Worm (Caenorhabditis elegans) whole organism, L4 larva: Measurements from ENCODE around the gene rop-1.

Experiments
- F37D6.2 ChIP-seq: sonication (generic microtip); optimal IDR thresholded peaks from 2 replicates; lab custom pipeline; 2016; ENCODE audit warnings: mild to moderate bottlenecking, missing genetic modification characterization, missing compliant biosample characterization
- R02D3.7 ChIP-seq: fragments of 150-350 bp; sonication (generic microtip); optimal IDR thresholded peaks from 3 replicates; lab custom pipeline; 2014; ENCODE audit warnings: missing biosample characterization, missing genetic modification characterization
- Y5F2A.4 ChIP-seq: fragments of 200-800 bp; sonication (Bioruptor generic); optimal IDR thresholded peaks from 2 replicates; lab custom pipeline; 2018; ENCODE audit warnings: mild to moderate bottlenecking, missing genetic modification characterization, missing compliant biosample characterization
- ceh-44 ChIP-seq: fragments of 200-800 bp; sonication (Bioruptor generic); IDR thresholded peaks from 2 replicates; pipeline ENCODE4 v1.3.6; 2022; ENCODE audit warnings: missing genetic modification reagents, missing genetic modification characterization, missing compliant biosample characterization
- ces-1 ChIP-seq: fragments of 150-350 bp; sonication (generic microtip); optimal IDR thresholded peaks from 4 replicates; lab custom pipeline; 2014; ENCODE audit warnings: missing biosample characterization, missing genetic modification reagents, missing genetic modification characterization
- daf-12 ChIP-seq: fragments of 150-350 bp; optimal IDR thresholded peaks from 2 replicates; lab custom pipeline; 2014; ENCODE audit warnings: missing biosample characterization, missing genetic modification reagents, missing genetic modification characterization
- daf-16 ChIP-seq, 3 experiments: sonication (generic microtip); optimal IDR thresholded peaks; 2 replicates each; lab custom pipeline; 2016 to 2017; ENCODE audit warnings: missing genetic modification characterization in 3 of 3, missing genetic modification reagents in 3 of 3, mild to moderate bottlenecking in 2 of 3, missing compliant biosample characterization in 2 of 3, missing biosample characterization in 1 of 3, moderate library complexity in 1 of 3
- daf-8 ChIP-seq: fragments of 200-800 bp; sonication (Bioruptor generic); IDR thresholded peaks from 2 replicates; pipeline ENCODE4 v1.3.6; 2022; ENCODE audit warnings: missing genetic modification characterization, missing compliant biosample characterization
- dmd-8 ChIP-seq: fragments of 200-800 bp; sonication (Bioruptor generic); IDR thresholded peaks from 2 replicates; pipeline ENCODE4 v1.3.6; 2022; ENCODE audit warnings: missing genetic modification characterization, missing compliant biosample characterization
- dmd-9 ChIP-seq: fragments of 200-800 bp; sonication (Bioruptor generic); IDR thresholded peaks from 2 replicates; pipeline ENCODE4 v1.3.6; 2022; ENCODE audit warnings: missing genetic modification reagents, missing genetic modification characterization, missing compliant biosample characterization
- dpl-1 ChIP-seq: fragments of 150-350 bp; optimal IDR thresholded peaks from 2 replicates; lab custom pipeline; 2014; ENCODE audit warnings: missing biosample characterization, missing genetic modification reagents, missing genetic modification characterization
- duxl-1 ChIP-seq: sonication (generic microtip); optimal IDR thresholded peaks from 2 replicates; lab custom pipeline; 2016; ENCODE audit warnings: mild to moderate bottlenecking, missing genetic modification characterization, moderate library complexity, missing compliant biosample characterization; ENCODE audit not compliant: poor library complexity
- dve-1 ChIP-seq: sonication (generic microtip); optimal IDR thresholded peaks from 2 replicates; lab custom pipeline; 2017; ENCODE audit warnings: antibody characterized with exemption, mild to moderate bottlenecking, missing genetic modification characterization, missing compliant biosample characterization; ENCODE audit not compliant: insufficient read depth
- fos-1 ChIP-seq: fragments of 150-350 bp; optimal IDR thresholded peaks from 2 replicates; lab custom pipeline; 2014; ENCODE audit warnings: missing biosample characterization, missing genetic modification characterization
- hif-1 ChIP-seq, 2 experiments: sonication (generic microtip); optimal IDR thresholded peaks; 2 replicates each; lab custom pipeline; 2016 to 2017; ENCODE audit warnings: missing compliant biosample characterization in 2 of 2, missing genetic modification characterization in 2 of 2, missing genetic modification reagents in 2 of 2, missing genotype in 2 of 2, mild to moderate bottlenecking in 1 of 2
- lin-1 ChIP-seq: fragments of 200-800 bp; sonication (Bioruptor generic); IDR thresholded peaks from 2 replicates; pipeline ENCODE4 v1.3.6; 2022; ENCODE audit warnings: missing genetic modification reagents, missing genetic modification characterization, missing compliant biosample characterization
- lin-13 ChIP-seq: fragments of 150-350 bp; optimal IDR thresholded peaks from 2 replicates; lab custom pipeline; 2014; ENCODE audit warnings: missing biosample characterization, missing genetic modification reagents, missing genetic modification characterization
- lin-29 ChIP-seq: fragments of 200-800 bp; sonication (Bioruptor generic); IDR thresholded peaks from 2 replicates; pipeline ENCODE4 v1.3.6; 2022; ENCODE audit warnings: missing genetic modification reagents, missing genetic modification characterization, missing compliant biosample characterization
- lir-3 ChIP-seq: sonication (generic microtip); optimal IDR thresholded peaks from 2 replicates; lab custom pipeline; 2016; ENCODE audit warnings: mild to moderate bottlenecking, missing genetic modification characterization, missing compliant biosample characterization
- lsy-2 ChIP-seq, 2 experiments: fragments of 150-350 bp in 1 of 2; sonication (generic microtip) in 1 of 2; optimal IDR thresholded peaks; 2 replicates each; lab custom pipeline; 2014 to 2017; ENCODE audit warnings: missing biosample characterization in 2 of 2, missing genetic modification characterization in 2 of 2
- madf-5 ChIP-seq, 2 experiments: fragments of 200-800 bp; sonication (Bioruptor generic); IDR thresholded peaks; 2 replicates each; pipeline ENCODE4 v1.3.6; 2022; ENCODE audit warnings: missing compliant biosample characterization in 2 of 2, missing genetic modification characterization in 2 of 2
- mdl-1 ChIP-seq, 2 experiments: fragments of 150-350 bp in 1 of 2; sonication (generic microtip) in 1 of 2; optimal IDR thresholded peaks; 2 replicates each; lab custom pipeline; 2014 to 2017; ENCODE audit warnings: missing biosample characterization in 2 of 2, missing genetic modification characterization in 2 of 2
- nhr-10 ChIP-seq: fragments of 150-350 bp; optimal IDR thresholded peaks from 2 replicates; lab custom pipeline; 2014; ENCODE audit warnings: missing biosample characterization, missing genetic modification characterization
- nhr-102 ChIP-seq: sonication (generic microtip); optimal IDR thresholded peaks from 2 replicates; lab custom pipeline; 2016; ENCODE audit warnings: mild to moderate bottlenecking, missing genetic modification characterization, moderate library complexity, missing compliant biosample characterization
- nhr-111 ChIP-seq: fragments of 200-800 bp; sonication (Bioruptor generic); optimal IDR thresholded peaks from 2 replicates; lab custom pipeline; 2018; ENCODE audit warnings: mild to moderate bottlenecking, missing genetic modification characterization, missing compliant biosample characterization
- nhr-28 ChIP-seq: fragments of 150-350 bp; optimal IDR thresholded peaks from 2 replicates; lab custom pipeline; 2014; ENCODE audit warnings: missing biosample characterization, missing genetic modification characterization
- nhr-41 ChIP-seq: fragments of 200-800 bp; sonication (Bioruptor generic); IDR thresholded peaks from 2 replicates; pipeline ENCODE4 v1.3.6; 2022; ENCODE audit warnings: missing genetic modification reagents, missing genetic modification characterization, missing compliant biosample characterization
- nhr-42 ChIP-seq: fragments of 200-800 bp; sonication (Bioruptor generic); IDR thresholded peaks from 2 replicates; pipeline ENCODE4 v1.3.6; 2022; ENCODE audit warnings: missing genetic modification characterization, missing compliant biosample characterization
- nhr-6 ChIP-seq: fragments of 150-350 bp; optimal IDR thresholded peaks from 2 replicates; lab custom pipeline; 2014; ENCODE audit warnings: missing biosample characterization, missing genetic modification characterization
- nhr-76 ChIP-seq: fragments of 150-350 bp; optimal IDR thresholded peaks from 2 replicates; lab custom pipeline; 2014; ENCODE audit warnings: missing biosample characterization, missing genetic modification characterization
- nhr-77 ChIP-seq: fragments of 150-350 bp; optimal IDR thresholded peaks from 2 replicates; lab custom pipeline; 2014; ENCODE audit warnings: missing biosample characterization, missing genetic modification characterization
- pha-4 ChIP-seq, 2 experiments: fragments of 150-350 bp in 1 of 2; fragments of 200-800 bp in 1 of 2; sonication (Bioruptor generic) in 1 of 2; IDR thresholded peaks in 1 of 2; optimal IDR thresholded peaks in 1 of 2; 2 replicates each; pipeline versions ENCODE4 v1.3.6 to Lab custom; 2014 to 2022; ENCODE audit warnings: missing genetic modification characterization in 2 of 2, missing genetic modification reagents in 2 of 2, missing biosample characterization in 1 of 2, missing compliant biosample characterization in 1 of 2
- php-3 ChIP-seq: fragments of 200-800 bp; sonication (Bioruptor generic); IDR thresholded peaks from 2 replicates; pipeline ENCODE4 v1.3.6; 2022; ENCODE audit warnings: missing genetic modification reagents, missing genetic modification characterization, missing compliant biosample characterization
- pqm-1 ChIP-seq: sonication (generic microtip); optimal IDR thresholded peaks from 2 replicates; lab custom pipeline; 2017; ENCODE audit warnings: missing biosample characterization, missing genetic modification characterization
- sdz-12 ChIP-seq: fragments of 200-800 bp; sonication (Bioruptor generic); optimal IDR thresholded peaks from 2 replicates; lab custom pipeline; 2018; ENCODE audit warnings: mild to moderate bottlenecking, missing genetic modification characterization, missing compliant biosample characterization
- spr-3 ChIP-seq: fragments of 200-800 bp; sonication (Bioruptor generic); optimal IDR thresholded peaks from 2 replicates; lab custom pipeline; 2018; ENCODE audit warnings: mild to moderate bottlenecking, missing genetic modification characterization, missing compliant biosample characterization
- tra-1 ChIP-seq: fragments of 200-800 bp; sonication (Bioruptor generic); IDR thresholded peaks from 2 replicates; pipeline ENCODE4 v1.3.6; 2022; ENCODE audit warnings: missing genetic modification reagents, missing genetic modification characterization, missing compliant biosample characterization
- unc-130 ChIP-seq: sonication (generic microtip); optimal IDR thresholded peaks from 2 replicates; lab custom pipeline; 2016; ENCODE audit warnings: missing genetic modification reagents, missing genetic modification characterization, missing compliant biosample characterization
- vab-7 ChIP-seq: fragments of 200-800 bp; sonication (Bioruptor generic); IDR thresholded peaks from 2 replicates; pipeline ENCODE4 v1.3.6; 2022; ENCODE audit warnings: missing genetic modification reagents, missing genetic modification characterization, missing compliant biosample characterization
- zfp-2 ChIP-seq: sonication (generic microtip); optimal IDR thresholded peaks from 2 replicates; lab custom pipeline; 2016; ENCODE audit warnings: mild to moderate bottlenecking, missing genetic modification characterization, missing compliant biosample characterization
- ztf-7 ChIP-seq: fragments of 150-350 bp; optimal IDR thresholded peaks from 2 replicates; lab custom pipeline; 2014; ENCODE audit warnings: missing biosample characterization, missing genetic modification characterization

The rop-1 gene

DNA sequence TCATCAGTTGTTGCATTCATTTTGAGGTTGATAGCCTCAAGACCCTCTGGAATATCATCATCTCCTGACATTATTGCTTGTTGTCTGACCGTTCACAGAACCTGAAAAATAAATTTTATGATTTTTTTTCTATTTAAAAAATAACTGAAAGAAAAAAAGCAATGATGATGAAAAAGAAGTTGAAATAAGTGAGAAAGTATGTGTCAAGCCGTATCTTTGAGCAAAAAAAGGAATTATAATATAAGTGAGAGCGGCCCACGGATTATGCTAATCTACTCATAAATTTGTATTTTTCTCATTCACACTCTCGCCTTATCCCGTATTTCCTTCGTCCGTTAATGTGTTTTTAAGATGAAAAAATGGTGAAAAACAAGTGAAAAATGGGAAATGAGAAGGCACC lies 15.4 kb upstream of the rop-1 start, which contains the start of gene ric-4:
Gene ric-4, minus strand, starts transcription at position 101 of the 400 bp plus-strand sequence.
- TF ChIP-seq fos-1: no peak
- TF ChIP-seq lin-29: no peak
- no peak for TF ChIP-seq nhr-111 (GFP tag; lab: Kevin White, UChicago)
- no peak for TF ChIP-seq dmd-8 (GFP tag; lab: Robert Waterston, UW)
- no peak for TF ChIP-seq nhr-6 (tag; lab: Kevin White, UChicago)
- TF ChIP-seq dpl-1 (GFP tag; lab: Kevin White, UChicago): no peak
- TF ChIP-seq lin-13 (GFP tag; lab: Kevin White, UChicago): no peak

DNA sequence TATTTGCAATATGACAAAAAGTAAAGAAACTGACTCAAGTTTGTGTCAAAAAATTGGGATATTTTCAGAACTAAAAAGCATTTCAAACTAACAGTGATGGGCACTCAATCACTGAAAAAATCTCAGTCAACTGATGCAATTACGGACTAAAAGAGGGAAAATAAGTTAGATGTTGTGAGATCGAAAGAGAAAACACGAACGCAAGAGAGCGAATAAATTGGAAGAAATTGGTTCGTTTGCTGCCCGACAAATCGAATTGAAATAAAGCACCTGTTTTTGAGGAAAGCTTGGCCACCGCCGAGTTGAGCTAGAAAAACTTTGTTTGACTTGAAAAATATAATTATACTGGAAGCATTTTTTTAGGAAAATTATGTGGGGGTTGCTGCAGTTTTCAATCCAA lies 11.2 kb upstream of the rop-1 start:
- TF ChIP-seq daf-12 (tag; lab: Kevin White, UChicago): no peak
- TF ChIP-seq dve-1 (tag; lab: Kevin White, UChicago): no peak
- TF ChIP-seq nhr-111 (GFP tag; lab: Kevin White, UChicago): no peak
- peak; percentile 54 for TF ChIP-seq ces-1
- no peak for TF ChIP-seq nhr-10 (tag; lab: Kevin White, UChicago)
- TF ChIP-seq hif-1 (tag; optimal IDR thresholded peaks at IDR 0.05; lab: Kevin White, UChicago): no peak

DNA sequence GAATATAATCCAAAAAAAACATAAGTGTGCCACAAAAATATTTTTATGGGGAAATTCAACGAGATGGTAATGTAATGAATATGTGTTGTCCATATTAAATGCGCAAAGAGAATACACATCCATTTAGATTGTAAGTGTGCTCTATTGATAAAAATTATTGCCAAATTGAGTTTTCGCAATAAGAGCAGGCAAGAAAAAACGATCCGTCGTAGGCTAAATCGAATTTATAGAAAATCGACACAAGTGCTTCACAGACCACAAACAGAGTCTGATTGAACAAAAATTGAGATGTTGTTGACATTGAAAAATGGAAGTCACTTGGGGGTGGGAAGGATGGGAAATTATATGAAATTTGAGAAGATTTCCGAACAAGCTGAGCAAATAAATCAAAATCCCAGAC lies 10.2 kb upstream of the rop-1 start:
- TF ChIP-seq madf-5 (GFP tag; IDR thresholded peaks at IDR 0.05; lab: Robert Waterston, UW) (no peak), nhr-28 (tag; lab: Kevin White, UChicago) (no peak), ces-1 (peak; percentile 73)

DNA sequence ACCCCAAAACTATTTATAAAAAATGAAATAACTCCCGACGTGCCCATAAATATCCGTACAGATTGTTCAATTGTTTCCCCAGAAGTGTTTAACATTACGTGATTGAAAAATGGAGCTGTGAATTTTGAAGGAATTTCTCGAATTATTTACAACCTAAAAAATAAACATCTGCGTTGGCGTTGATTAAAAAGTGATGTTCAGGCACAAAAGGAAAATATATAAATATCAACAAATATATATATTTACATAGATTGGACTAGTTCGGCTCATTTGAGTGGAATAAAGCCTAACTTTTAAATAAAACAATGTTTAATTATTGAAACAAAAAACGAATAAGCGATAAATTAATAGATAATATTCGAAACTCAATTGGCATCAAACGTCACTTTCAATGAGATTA lies 5.6 kb upstream of the rop-1 start, which contains the start of gene sri-18:
Gene sri-18, minus strand, starts transcription at position 101 of the 400 bp plus-strand sequence.
- TF ChIP-seq lsy-2 (tag; optimal IDR thresholded peaks at IDR 0.05; lab: Kevin White, UChicago) (no peak), lin-1 (no peak), dve-1 (tag; lab: Kevin White, UChicago) (no peak), vab-7 (GFP tag; lab: Robert Waterston, UW) (no peak), ztf-7 (tag; lab: Kevin White, UChicago) (no peak), R02D3.7 (tag; lab: Kevin White, UChicago) (no peak), ces-1 (no peak), nhr-41 (GFP tag; lab: Robert Waterston, UW) (no peak), nhr-76 (no peak)

DNA sequence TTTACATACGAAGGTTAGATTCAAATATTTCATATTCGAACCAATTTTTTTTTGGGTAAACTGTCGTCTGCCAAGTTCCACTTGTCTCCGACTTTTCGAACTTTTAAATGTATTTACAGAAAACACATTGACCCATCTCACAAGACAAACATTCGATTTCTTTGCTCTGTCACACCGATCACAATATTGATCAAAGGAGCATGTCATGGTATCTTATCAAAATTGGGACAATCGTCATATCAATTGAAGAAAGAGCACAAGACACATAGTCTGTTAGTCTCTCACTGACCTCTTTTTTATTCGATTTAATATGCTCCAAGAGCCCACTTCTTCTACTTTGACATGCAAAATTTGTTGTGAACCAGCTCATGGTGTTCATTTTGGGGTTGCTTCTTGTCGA lies 1.2 kb upstream of the rop-1 start, which contains the start of gene nhr-232:
Gene nhr-232, plus strand, starts transcription at position 121 of the 400 bp plus-strand sequence.
- TF ChIP-seq mdl-1 (tag; optimal IDR thresholded peaks at IDR 0.05; lab: Kevin White, UChicago) (no peak), nhr-28 (tag; lab: Kevin White, UChicago) (peak; percentile 80), tra-1 (no peak), pha-4 (GFP tag; IDR thresholded peaks at IDR 0.05; lab: Robert Waterston, UW) (no peak), pha-4 (tag; optimal IDR thresholded peaks at IDR 0.05; lab: Kevin White, UChicago) (peak; percentile 14), lir-3 (tag; lab: Kevin White, UChicago) (no peak), zfp-2 (tag; lab: Kevin White, UChicago) (no peak), daf-12 (tag; lab: Kevin White, UChicago) (no peak), nhr-41 (GFP tag; lab: Robert Waterston, UW) (no peak), nhr-10 (tag; lab: Kevin White, UChicago) (no peak), F37D6.2 (tag; lab: Kevin White, UChicago) (no peak), spr-3 (GFP tag; lab: Kevin White, UChicago) (no peak), R02D3.7 (tag; lab: Kevin White, UChicago) (no peak), daf-16 (GFP tag; optimal IDR thresholded peaks at IDR 0.05; lab: Kevin White, UChicago) (no peak), daf-16 (tag; optimal IDR thresholded peaks at IDR 0.05; lab: Kevin White, UChicago) (peak; percentile 89), dve-1 (tag; lab: Kevin White, UChicago) (peak; percentile 64), unc-130 (no peak), pqm-1 (tag; lab: Kevin White, UChicago) (peak; percentile 86), nhr-42 (GFP tag; lab: Robert Waterston, UW) (no peak), php-3 (GFP tag; lab: Robert Waterston, UW) (peak; percentile 63), dmd-9 (GFP tag; lab: Robert Waterston, UW) (no peak), Y5F2A.4 (GFP tag; lab: Kevin White, UChicago) (no peak), daf-8 (no peak), sdz-12 (GFP tag; lab: Kevin White, UChicago) (no peak), nhr-102 (no peak), duxl-1 (tag; lab: Kevin White, UChicago) (no peak), dpl-1 (GFP tag; lab: Kevin White, UChicago) (no peak), lsy-2 (tag; optimal IDR thresholded peaks at IDR 0.05; lab: Kevin White, UChicago) (no peak), nhr-77 (tag; lab: Kevin White, UChicago) (peak; percentile 73), ceh-44 (GFP tag; lab: Robert Waterston, UW) (no peak)
